Worm (Caenorhabditis elegans) whole organism, L4 larva: ENCODE data around the gene T12E12.6.

Experiments
- D1046.2 ChIP-seq: fragments of 200-800 bp; sonication (Bioruptor generic); IDR thresholded peaks from 2 replicates; pipeline ENCODE4 v1.3.6; 2022; ENCODE audit warnings: missing genetic modification characterization, missing compliant biosample characterization
- R02D3.7 ChIP-seq: fragments of 150-350 bp; sonication (generic microtip); optimal IDR thresholded peaks from 3 replicates; lab custom pipeline; 2014; ENCODE audit warnings: missing biosample characterization, missing genetic modification characterization
- Y5F2A.4 ChIP-seq: fragments of 200-800 bp; sonication (Bioruptor generic); optimal IDR thresholded peaks from 2 replicates; lab custom pipeline; 2018; ENCODE audit warnings: mild to moderate bottlenecking, missing genetic modification characterization, missing compliant biosample characterization
- Y75B8A.6 ChIP-seq: fragments of 200-800 bp; sonication (Bioruptor generic); IDR thresholded peaks from 2 replicates; pipeline ENCODE4 v1.3.6; 2022; ENCODE audit warnings: missing genetic modification reagents, missing genetic modification characterization, missing compliant biosample characterization
- aha-1 ChIP-seq: fragments of 150-350 bp; peaks from one replicate; lab custom pipeline; 2014; ENCODE audit warnings: missing biosample characterization, missing genetic modification characterization
- aly-2 ChIP-seq: sonication (generic microtip); optimal IDR thresholded peaks from 2 replicates; lab custom pipeline; 2018; ENCODE audit warnings: missing biosample characterization, missing genetic modification characterization
- ama-1 ChIP-seq: fragments of 150-350 bp; optimal IDR thresholded peaks from 2 replicates; lab custom pipeline; 2014; ENCODE audit warnings: inconsistent platforms, mixed read lengths
- ceh-28 ChIP-seq: fragments of 150-350 bp; optimal IDR thresholded peaks from 2 replicates; lab custom pipeline; 2014; ENCODE audit warnings: missing biosample characterization, missing genetic modification reagents, missing genetic modification characterization
- ceh-32 ChIP-seq: sonication (generic microtip); optimal IDR thresholded peaks from 2 replicates; lab custom pipeline; 2016; ENCODE audit warnings: mild to moderate bottlenecking, missing genetic modification characterization, missing compliant biosample characterization; ENCODE audit not compliant: poor library complexity
- ceh-62 ChIP-seq: sonication (generic microtip); optimal IDR thresholded peaks from 2 replicates; lab custom pipeline; 2017; ENCODE audit warnings: missing biosample characterization, missing genetic modification characterization
- ceh-82 ChIP-seq: sonication (generic microtip); optimal IDR thresholded peaks from 2 replicates; lab custom pipeline; 2017; ENCODE audit warnings: missing biosample characterization, missing genetic modification characterization
- ctbp-1 ChIP-seq: fragments of 200-800 bp; sonication (Bioruptor generic); IDR thresholded peaks from 2 replicates; pipeline ENCODE4 v1.3.6; 2022; ENCODE audit warnings: missing genetic modification reagents, missing genetic modification characterization, missing compliant biosample characterization
- daf-16 ChIP-seq, 3 experiments: sonication (generic microtip); optimal IDR thresholded peaks; 2 replicates each; lab custom pipeline; 2016 to 2017; ENCODE audit warnings: missing genetic modification characterization in 3 of 3, missing genetic modification reagents in 3 of 3, mild to moderate bottlenecking in 2 of 3, missing compliant biosample characterization in 2 of 3, missing biosample characterization in 1 of 3, moderate library complexity in 1 of 3
- daf-8 ChIP-seq: fragments of 200-800 bp; sonication (Bioruptor generic); IDR thresholded peaks from 2 replicates; pipeline ENCODE4 v1.3.6; 2022; ENCODE audit warnings: missing genetic modification characterization, missing compliant biosample characterization
- dmd-6 ChIP-seq: fragments of 200-800 bp; sonication (Bioruptor generic); IDR thresholded peaks from 2 replicates; pipeline ENCODE4 v1.3.6; 2022; ENCODE audit warnings: missing genetic modification reagents, missing genetic modification characterization, missing compliant biosample characterization
- dpl-1 ChIP-seq: fragments of 150-350 bp; optimal IDR thresholded peaks from 2 replicates; lab custom pipeline; 2014; ENCODE audit warnings: missing biosample characterization, missing genetic modification reagents, missing genetic modification characterization
- duxl-1 ChIP-seq: sonication (generic microtip); optimal IDR thresholded peaks from 2 replicates; lab custom pipeline; 2016; ENCODE audit warnings: mild to moderate bottlenecking, missing genetic modification characterization, moderate library complexity, missing compliant biosample characterization; ENCODE audit not compliant: poor library complexity
- dve-1 ChIP-seq: sonication (generic microtip); optimal IDR thresholded peaks from 2 replicates; lab custom pipeline; 2017; ENCODE audit warnings: antibody characterized with exemption, mild to moderate bottlenecking, missing genetic modification characterization, missing compliant biosample characterization; ENCODE audit not compliant: insufficient read depth
- egl-27 ChIP-seq: sonication (generic microtip); optimal IDR thresholded peaks from 3 replicates; lab custom pipeline; 2017; ENCODE audit warnings: missing biosample characterization, missing genetic modification reagents, missing genetic modification characterization
- fkh-10 ChIP-seq: fragments of 150-350 bp; optimal IDR thresholded peaks from 2 replicates; lab custom pipeline; 2014; ENCODE audit warnings: missing biosample characterization, missing genetic modification reagents, missing genetic modification characterization
- fos-1 ChIP-seq: fragments of 150-350 bp; optimal IDR thresholded peaks from 2 replicates; lab custom pipeline; 2014; ENCODE audit warnings: missing biosample characterization, missing genetic modification characterization
- hif-1 ChIP-seq, 2 experiments: sonication (generic microtip); optimal IDR thresholded peaks; 2 replicates each; lab custom pipeline; 2016 to 2017; ENCODE audit warnings: missing compliant biosample characterization in 2 of 2, missing genetic modification characterization in 2 of 2, missing genetic modification reagents in 2 of 2, missing genotype in 2 of 2, mild to moderate bottlenecking in 1 of 2
- hlh-11 ChIP-seq: fragments of 200-800 bp; sonication (Bioruptor generic); optimal IDR thresholded peaks from 2 replicates; lab custom pipeline; 2018; ENCODE audit warnings: mild to moderate bottlenecking, missing genetic modification characterization, missing compliant biosample characterization
- lin-1 ChIP-seq: fragments of 200-800 bp; sonication (Bioruptor generic); IDR thresholded peaks from 2 replicates; pipeline ENCODE4 v1.3.6; 2022; ENCODE audit warnings: missing genetic modification reagents, missing genetic modification characterization, missing compliant biosample characterization
- lin-13 ChIP-seq: fragments of 150-350 bp; optimal IDR thresholded peaks from 2 replicates; lab custom pipeline; 2014; ENCODE audit warnings: missing biosample characterization, missing genetic modification reagents, missing genetic modification characterization
- lin-15B ChIP-seq: fragments of 150-350 bp; sonication (generic microtip); optimal IDR thresholded peaks from 3 replicates; lab custom pipeline; 2014; ENCODE audit warnings: missing biosample characterization, missing genetic modification characterization
- lir-3 ChIP-seq: sonication (generic microtip); optimal IDR thresholded peaks from 2 replicates; lab custom pipeline; 2016; ENCODE audit warnings: mild to moderate bottlenecking, missing genetic modification characterization, missing compliant biosample characterization
- lsy-2 ChIP-seq, 2 experiments: fragments of 150-350 bp in 1 of 2; sonication (generic microtip) in 1 of 2; optimal IDR thresholded peaks; 2 replicates each; lab custom pipeline; 2014 to 2017; ENCODE audit warnings: missing biosample characterization in 2 of 2, missing genetic modification characterization in 2 of 2
- madf-9 ChIP-seq: fragments of 200-800 bp; sonication (Bioruptor generic); conservative IDR thresholded peaks from 2 replicates; pipeline ENCODE4 v1.3.6; 2022; ENCODE audit warnings: missing genetic modification reagents, missing genetic modification characterization, missing compliant biosample characterization
- mdl-1 ChIP-seq, 2 experiments: fragments of 150-350 bp in 1 of 2; sonication (generic microtip) in 1 of 2; optimal IDR thresholded peaks; 2 replicates each; lab custom pipeline; 2014 to 2017; ENCODE audit warnings: missing biosample characterization in 2 of 2, missing genetic modification characterization in 2 of 2
- mdt-29 ChIP-seq: fragments of 200-800 bp; sonication (Bioruptor generic); IDR thresholded peaks from 2 replicates; pipeline ENCODE4 v1.3.6; 2022; ENCODE audit warnings: missing genetic modification reagents, missing genetic modification characterization, missing compliant biosample characterization
- mes-2 ChIP-seq: sonication (generic microtip); optimal IDR thresholded peaks from 2 replicates; lab custom pipeline; 2016; ENCODE audit warnings: missing genotype, mild to moderate bottlenecking, missing genetic modification characterization, missing compliant biosample characterization; ENCODE audit not compliant: poor library complexity, severe bottlenecking
- mxl-2 ChIP-seq: fragments of 200-800 bp; sonication (Bioruptor generic); conservative IDR thresholded peaks from 2 replicates; pipeline ENCODE4 v1.3.6; 2022; ENCODE audit warnings: missing genetic modification reagents, missing genetic modification characterization, missing compliant biosample characterization
- mxl-3 ChIP-seq: fragments of 200-800 bp; sonication (Bioruptor generic); optimal IDR thresholded peaks from 2 replicates; lab custom pipeline; 2018; ENCODE audit warnings: mild to moderate bottlenecking, missing genetic modification characterization, missing compliant biosample characterization
- nhr-111 ChIP-seq: fragments of 200-800 bp; sonication (Bioruptor generic); optimal IDR thresholded peaks from 2 replicates; lab custom pipeline; 2018; ENCODE audit warnings: mild to moderate bottlenecking, missing genetic modification characterization, missing compliant biosample characterization
- nhr-42 ChIP-seq: fragments of 200-800 bp; sonication (Bioruptor generic); IDR thresholded peaks from 2 replicates; pipeline ENCODE4 v1.3.6; 2022; ENCODE audit warnings: missing genetic modification characterization, missing compliant biosample characterization
- nhr-6 ChIP-seq: fragments of 150-350 bp; optimal IDR thresholded peaks from 2 replicates; lab custom pipeline; 2014; ENCODE audit warnings: missing biosample characterization, missing genetic modification characterization
- pha-4 ChIP-seq, 2 experiments: fragments of 150-350 bp in 1 of 2; fragments of 200-800 bp in 1 of 2; sonication (Bioruptor generic) in 1 of 2; IDR thresholded peaks in 1 of 2; optimal IDR thresholded peaks in 1 of 2; 2 replicates each; pipeline versions ENCODE4 v1.3.6 to Lab custom; 2014 to 2022; ENCODE audit warnings: missing genetic modification characterization in 2 of 2, missing genetic modification reagents in 2 of 2, missing biosample characterization in 1 of 2, missing compliant biosample characterization in 1 of 2
- rbr-2 ChIP-seq: sonication (generic microtip); optimal IDR thresholded peaks from 2 replicates; lab custom pipeline; 2016; ENCODE audit warnings: missing genotype, missing genetic modification characterization, missing compliant biosample characterization
- saeg-2 ChIP-seq: fragments of 200-800 bp; sonication (Bioruptor generic); IDR thresholded peaks from 2 replicates; pipeline ENCODE4 v1.3.6; 2022; ENCODE audit warnings: missing genetic modification reagents, missing genetic modification characterization, missing compliant biosample characterization
- sdz-12 ChIP-seq: fragments of 200-800 bp; sonication (Bioruptor generic); optimal IDR thresholded peaks from 2 replicates; lab custom pipeline; 2018; ENCODE audit warnings: mild to moderate bottlenecking, missing genetic modification characterization, missing compliant biosample characterization
- set-16 ChIP-seq: fragments of 200-800 bp; sonication (Bioruptor generic); IDR thresholded peaks from 2 replicates; pipeline ENCODE4 v1.3.6; 2022; ENCODE audit warnings: missing genetic modification reagents, missing genetic modification characterization, missing compliant biosample characterization
- skn-1 ChIP-seq: fragments of 150-350 bp; optimal IDR thresholded peaks from 2 replicates; lab custom pipeline; 2014; ENCODE audit warnings: missing biosample characterization, missing genetic modification characterization
- spr-1 ChIP-seq: sonication (generic microtip); optimal IDR thresholded peaks from 2 replicates; lab custom pipeline; 2016; ENCODE audit warnings: mild to moderate bottlenecking, missing genetic modification characterization, missing compliant biosample characterization
- tra-1 ChIP-seq: fragments of 200-800 bp; sonication (Bioruptor generic); IDR thresholded peaks from 2 replicates; pipeline ENCODE4 v1.3.6; 2022; ENCODE audit warnings: missing genetic modification reagents, missing genetic modification characterization, missing compliant biosample characterization
- zag-1 ChIP-seq: fragments of 150-350 bp; optimal IDR thresholded peaks from 2 replicates; lab custom pipeline; 2014; ENCODE audit warnings: missing biosample characterization, missing genetic modification characterization
- zfp-2 ChIP-seq: sonication (generic microtip); optimal IDR thresholded peaks from 2 replicates; lab custom pipeline; 2016; ENCODE audit warnings: mild to moderate bottlenecking, missing genetic modification characterization, missing compliant biosample characterization
- zfp-3 ChIP-seq: fragments of 200-800 bp; sonication (Bioruptor generic); conservative IDR thresholded peaks from 2 replicates; pipeline ENCODE4 v1.3.6; 2022; ENCODE audit warnings: missing genetic modification reagents, missing genetic modification characterization, missing compliant biosample characterization
- zip-2 ChIP-seq: fragments of 150-350 bp; optimal IDR thresholded peaks from 2 replicates; lab custom pipeline; 2014; ENCODE audit warnings: missing biosample characterization, missing genetic modification characterization
- ztf-11 ChIP-seq: fragments of 150-350 bp; optimal IDR thresholded peaks from 2 replicates; lab custom pipeline; 2014; ENCODE audit warnings: missing biosample characterization, missing genetic modification characterization
- ztf-7 ChIP-seq: fragments of 150-350 bp; optimal IDR thresholded peaks from 2 replicates; lab custom pipeline; 2014; ENCODE audit warnings: missing biosample characterization, missing genetic modification characterization

T12E12.6 gene

ce11 chrIV:5591134-5591533, 17.2 kb upstream of the T12E12.6 start:
- TF ChIP-seq lir-3 (no peak), hlh-11 (peak; percentile 98), pha-4 (GFP tag; IDR thresholded peaks at IDR 0.05; lab: Robert Waterston, UW) (no peak; the same call in 1 of the 2 replicates), pha-4 (tag; optimal IDR thresholded peaks at IDR 0.05; lab: Kevin White, UChicago) (peak; percentile 76), mes-2 (peak; percentile 48), duxl-1 (no peak), Y75B8A.6 (GFP tag; lab: Robert Waterston, UW) (no peak), zip-2 (tag; lab: Kevin White, UChicago) (no peak), ceh-32 (no peak), daf-8 (no peak), ztf-7 (no peak), nhr-6 (peak; percentile 37), D1046.2 (GFP tag; lab: Robert Waterston, UW) (no peak), zfp-3 (GFP tag; lab: Robert Waterston, UW) (peak; percentile 80), R02D3.7 (tag; lab: Kevin White, UChicago) (no peak), daf-16 (GFP tag; optimal IDR thresholded peaks at IDR 0.05; lab: Kevin White, UChicago) (peak; percentile 92 to 95), daf-16 (tag; optimal IDR thresholded peaks at IDR 0.05; lab: Kevin White, UChicago) (peak; percentile 99), ceh-82 (tag; lab: Kevin White, UChicago) (no peak), sdz-12 (no peak), madf-9 (GFP tag; lab: Robert Waterston, UW) (no peak), zfp-2 (no peak), Y5F2A.4 (GFP tag; lab: Kevin White, UChicago) (no peak), lin-13 (peak; percentile 48), lin-1 (GFP tag; lab: Robert Waterston, UW) (peak; percentile 92), mdt-29 (GFP tag; lab: Robert Waterston, UW) (peak; percentile 89), mxl-2 (GFP tag; lab: Robert Waterston, UW) (peak; percentile 64; the same call in 1 of the 2 replicates), tra-1 (GFP tag; lab: Robert Waterston, UW) (peak; percentile 91), set-16 (GFP tag; lab: Robert Waterston, UW) (0 out of 2 replicates have a peak, but pooled peaks have one; percentile 9), ceh-62 (tag; lab: Kevin White, UChicago) (no peak), mdl-1 (tag; optimal IDR thresholded peaks at IDR 0.05; lab: Kevin White, UChicago) (peak in 1 of 2 experiments; percentile 95), mxl-3 (peak; percentile 87), dpl-1 (GFP tag; lab: Kevin White, UChicago) (no peak), aha-1 (tag; lab: Kevin White, UChicago) (peak; percentile 51), nhr-111 (GFP tag; lab: Kevin White, UChicago) (no peak), spr-1 (tag; lab: Kevin White, UChicago) (no peak), fkh-10 (GFP tag; lab: Kevin White, UChicago) (no peak), ceh-28 (no peak), fos-1 (tag; lab: Kevin White, UChicago) (no peak), zag-1 (tag; lab: Kevin White, UChicago) (no peak), ztf-11 (tag; lab: Kevin White, UChicago) (no peak), hif-1 (tag; optimal IDR thresholded peaks at IDR 0.05; lab: Kevin White, UChicago) (peak; percentile 44 to 69), dve-1 (tag; lab: Kevin White, UChicago) (peak; percentile 99), ctbp-1 (GFP tag; lab: Robert Waterston, UW) (no peak), aly-2 (tag; lab: Kevin White, UChicago) (no peak), skn-1 (tag; lab: Kevin White, UChicago) (no peak), egl-27 (no peak), rbr-2 (tag; lab: Kevin White, UChicago) (no peak), lsy-2 (tag; optimal IDR thresholded peaks at IDR 0.05; lab: Kevin White, UChicago) (peak in 1 of 2 experiments; percentile 84), lin-15B (no peak), dmd-6 (GFP tag; lab: Robert Waterston, UW) (peak; percentile 99), nhr-42 (GFP tag; lab: Robert Waterston, UW) (no peak), ama-1 (lab: Kevin White, UChicago) (peak; percentile 36), saeg-2 (peak; percentile 69; the same call in 1 of the 2 replicates)
